Worm (Caenorhabditis elegans) whole organism, early embryonic: ENCODE results near the gene obr-1.

ENCODE experiments used
- B0310.2 ChIP-seq: sonication (generic microtip); optimal IDR thresholded peaks from 2 replicates; lab custom pipeline; 2016; ENCODE audit warnings: mild to moderate bottlenecking, missing genetic modification characterization, missing compliant biosample characterization
- F13C5.2 ChIP-seq: sonication (generic microtip); optimal IDR thresholded peaks from 2 replicates; lab custom pipeline; 2017; ENCODE audit warnings: mild to moderate bottlenecking, missing genetic modification characterization, inconsistent platforms, missing compliant biosample characterization
- aly-1 ChIP-seq: sonication (generic microtip); optimal IDR thresholded peaks from 2 replicates; lab custom pipeline; 2016; ENCODE audit warnings: missing genetic modification characterization, missing compliant biosample characterization
- ama-1 ChIP-seq: fragments of 150-350 bp; optimal IDR thresholded peaks from 2 replicates; lab custom pipeline; 2014
- ceh-13 ChIP-seq: fragments of 200-800 bp; sonication (Bioruptor generic); optimal IDR thresholded peaks from 2 replicates; lab custom pipeline; 2018; ENCODE audit warnings: mild to moderate bottlenecking, missing genetic modification characterization, missing compliant biosample characterization
- ceh-36 ChIP-seq: sonication (generic microtip); optimal IDR thresholded peaks from 2 replicates; lab custom pipeline; 2016; ENCODE audit warnings: missing genetic modification characterization, inconsistent platforms, missing compliant biosample characterization
- ets-7 ChIP-seq: sonication (generic microtip); optimal IDR thresholded peaks from 2 replicates; lab custom pipeline; 2016; ENCODE audit warnings: missing genotype, missing genetic modification characterization, missing compliant biosample characterization
- flt-1 ChIP-seq: fragments of 200-800 bp; sonication (Bioruptor generic); IDR thresholded peaks from 2 replicates; pipeline ENCODE4 v1.3.6; 2022; ENCODE audit warnings: missing genetic modification characterization, missing compliant biosample characterization
- hmbx-1 ChIP-seq: sonication (generic microtip); optimal IDR thresholded peaks from 2 replicates; lab custom pipeline; 2016; ENCODE audit warnings: mild to moderate bottlenecking, missing genetic modification characterization, missing compliant biosample characterization
- hmg-4 ChIP-seq: fragments of 200-800 bp; sonication (Bioruptor generic); optimal IDR thresholded peaks from 2 replicates; lab custom pipeline; 2018; ENCODE audit warnings: mild to moderate bottlenecking, missing genetic modification characterization, missing compliant biosample characterization
- hnd-1 ChIP-seq: sonication (generic microtip); optimal IDR thresholded peaks from 2 replicates; lab custom pipeline; 2016; ENCODE audit warnings: missing genetic modification characterization, missing compliant biosample characterization
- pes-1 ChIP-seq: fragments of 200-800 bp; sonication (Bioruptor generic); IDR thresholded peaks from 2 replicates; pipeline ENCODE4 v1.3.6; 2022; ENCODE audit warnings: missing genetic modification reagents, missing genetic modification characterization, missing compliant biosample characterization
- scrt-1 ChIP-seq: fragments of 200-800 bp; sonication (Bioruptor generic); IDR thresholded peaks from 2 replicates; pipeline ENCODE4 v1.3.6; 2022; ENCODE audit warnings: missing genetic modification characterization, missing compliant biosample characterization
- sea-1 ChIP-seq: fragments of 200-800 bp; sonication (Bioruptor generic); conservative IDR thresholded peaks from 2 replicates; pipeline ENCODE4 v1.3.6; 2022; ENCODE audit warnings: missing genetic modification characterization, missing compliant biosample characterization
- tbx-11 ChIP-seq: fragments of 200-800 bp; sonication (Bioruptor generic); IDR thresholded peaks from 2 replicates; pipeline ENCODE4 v1.3.6; 2022; ENCODE audit warnings: missing genetic modification characterization, missing compliant biosample characterization
- tbx-37 ChIP-seq: fragments of 200-800 bp; sonication (Bioruptor generic); conservative IDR thresholded peaks from 2 replicates; pipeline ENCODE4 v1.3.6; 2022; ENCODE audit warnings: missing genetic modification reagents, missing genetic modification characterization, missing compliant biosample characterization
- tra-4 ChIP-seq: sonication (generic microtip); optimal IDR thresholded peaks from 2 replicates; lab custom pipeline; 2017; ENCODE audit warnings: missing genetic modification characterization, missing compliant biosample characterization

Gene obr-1

DNA sequence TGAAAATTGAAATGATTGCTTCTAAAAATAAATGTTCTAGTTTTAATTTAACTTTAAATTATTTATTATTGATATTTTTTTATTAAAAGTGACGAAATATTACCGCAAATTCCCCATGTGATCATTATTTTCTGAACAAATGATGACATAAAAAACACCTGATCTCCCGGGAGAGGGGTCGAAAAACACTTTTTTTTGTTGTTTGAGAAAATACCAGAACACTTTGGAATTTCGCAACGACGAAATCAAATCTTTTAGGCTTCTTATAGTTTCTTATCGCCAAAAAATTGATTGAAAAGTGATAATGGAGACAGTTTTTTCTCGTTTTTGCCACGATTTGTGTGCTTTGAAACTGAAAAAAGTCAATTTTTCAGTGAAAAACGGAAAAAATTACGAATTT is 26.4 kb downstream of the obr-1 start:
- TF ChIP-seq tbx-37 (GFP tag; lab: Robert Waterston, UW) (no peak), tra-4 (no peak)

DNA sequence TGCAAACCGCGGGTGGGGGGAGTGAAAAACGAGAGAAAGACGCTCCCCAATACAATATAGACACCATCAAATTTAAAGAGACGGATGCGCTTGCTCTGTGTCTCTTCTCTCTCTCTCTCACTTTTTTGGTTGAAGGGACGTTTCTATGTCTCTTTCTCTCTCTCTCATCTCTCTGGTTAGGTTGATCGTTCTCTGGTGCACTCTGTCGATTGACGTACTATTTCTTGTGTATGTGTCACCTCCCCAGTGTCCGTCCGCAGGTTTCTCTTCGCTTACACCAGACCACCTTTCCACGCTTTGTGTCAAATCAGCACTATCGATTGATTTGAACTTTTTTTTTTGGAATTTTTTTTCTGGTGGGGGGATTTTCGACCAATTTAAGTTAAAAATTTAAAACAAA is 27.3 kb downstream of the obr-1 start:
- TF ChIP-seq F13C5.2 (tag; lab: Kevin White, UChicago) (no peak), sea-1 (GFP tag; lab: Robert Waterston, UW) (no peak), ama-1 (lab: Kevin White, UChicago) (no peak), hmbx-1 (no peak), pes-1 (GFP tag; lab: Robert Waterston, UW) (no peak), tbx-11 (GFP tag; lab: Robert Waterston, UW) (no peak), tbx-37 (GFP tag; lab: Robert Waterston, UW) (no peak), flt-1 (GFP tag; lab: Robert Waterston, UW) (no peak), aly-1 (no peak)

DNA sequence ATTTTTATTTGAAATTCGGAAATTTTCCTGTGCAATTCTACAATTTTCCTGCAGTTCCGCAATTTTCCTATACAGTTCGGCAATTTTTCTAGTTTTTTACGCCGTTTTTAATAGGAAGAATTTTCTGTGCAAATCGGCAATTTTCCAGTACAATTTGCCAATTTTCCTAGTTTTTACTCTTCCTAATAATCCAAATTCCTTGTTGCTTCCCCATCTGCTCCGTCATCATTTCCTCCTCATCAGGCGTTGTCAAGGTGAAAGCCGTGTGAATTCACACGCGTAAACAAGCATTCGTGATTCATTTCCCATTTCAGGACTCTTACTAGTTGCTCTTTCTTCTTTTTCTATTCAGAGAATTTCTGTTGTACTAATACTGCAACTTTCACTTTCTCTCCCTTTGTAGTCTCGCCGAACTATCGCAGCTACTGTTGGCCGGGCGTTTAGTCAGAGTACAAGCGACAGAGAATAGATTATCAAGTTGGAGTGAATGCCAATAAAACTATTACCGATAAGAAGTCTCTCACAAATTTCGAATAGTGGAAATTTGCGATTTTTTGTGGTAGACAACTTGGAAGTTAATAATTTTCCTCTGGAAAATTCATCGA is 29.0 kb downstream of the obr-1 start:
- TF ChIP-seq ceh-13 = no peak
- no peak for TF ChIP-seq hmg-4 (GFP tag; lab: Kevin White, UChicago)
- no peak for TF ChIP-seq sea-1 (GFP tag; lab: Robert Waterston, UW)
- no peak for TF ChIP-seq tbx-11 (GFP tag; lab: Robert Waterston, UW)
- TF ChIP-seq aly-1 = no peak
- TF ChIP-seq B0310.2 = no peak
- TF ChIP-seq pes-1 (GFP tag; lab: Robert Waterston, UW) = no peak
- no peak for TF ChIP-seq hnd-1 (tag; lab: Kevin White, UChicago)
- no peak for TF ChIP-seq ceh-36 (tag; lab: Kevin White, UChicago)
- TF ChIP-seq tra-4 = no peak
- no peak for TF ChIP-seq F13C5.2 (tag; lab: Kevin White, UChicago)
- TF ChIP-seq scrt-1 (GFP tag; lab: Robert Waterston, UW) = no peak
- TF ChIP-seq tbx-37 (GFP tag; lab: Robert Waterston, UW) = no peak
- TF ChIP-seq flt-1 (GFP tag; lab: Robert Waterston, UW) = no peak
- TF ChIP-seq hmbx-1 = no peak
- TF ChIP-seq ama-1 (lab: Kevin White, UChicago) = no peak
- no peak for TF ChIP-seq ets-7 (tag; lab: Kevin White, UChicago)

DNA sequence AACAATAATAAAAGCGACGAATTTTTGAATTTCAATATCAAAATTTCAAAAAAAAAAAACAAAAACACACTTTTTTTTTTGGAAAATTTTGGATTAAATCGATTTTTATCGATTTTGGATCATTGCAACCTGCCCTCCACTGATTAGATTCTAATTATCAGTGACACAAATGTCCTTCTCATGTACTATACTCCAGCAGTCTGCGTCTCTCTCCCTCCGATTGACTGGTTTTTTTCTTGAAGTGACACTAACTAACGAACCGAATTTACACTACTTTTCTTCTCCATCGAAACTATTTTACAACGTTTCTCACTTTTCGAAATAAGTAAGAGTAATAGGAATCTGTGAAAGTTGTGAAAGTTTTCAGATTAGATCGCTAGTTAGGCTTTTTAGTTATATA is 29.9 kb downstream of the obr-1 start:
- TF ChIP-seq F13C5.2 (tag; lab: Kevin White, UChicago) = no peak

DNA sequence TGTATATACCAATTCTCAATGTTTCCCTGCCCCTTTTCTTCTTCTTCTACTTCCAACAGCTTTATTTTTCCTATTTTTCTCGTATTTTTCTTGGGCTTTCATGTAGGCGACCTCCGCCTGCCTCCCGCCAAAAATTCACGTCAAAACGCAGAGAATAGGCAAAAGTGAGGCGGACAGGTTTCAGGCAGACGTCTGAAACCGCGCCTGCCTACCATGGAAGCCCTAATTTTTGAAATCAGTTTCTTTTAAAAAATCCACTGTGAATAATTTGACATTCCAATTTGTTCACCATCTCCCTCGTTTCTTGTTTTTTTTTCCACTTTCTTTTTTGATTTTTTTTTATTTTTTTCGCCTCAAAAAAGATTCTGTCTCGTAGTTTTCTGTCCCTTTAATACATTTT is 31.9 kb downstream of the obr-1 start:
- no peak for TF ChIP-seq tbx-11 (GFP tag; lab: Robert Waterston, UW)
- no peak for TF ChIP-seq ama-1 (lab: Kevin White, UChicago)
- TF ChIP-seq F13C5.2 (tag; lab: Kevin White, UChicago) = no peak
- no peak for TF ChIP-seq hmbx-1
- TF ChIP-seq pes-1 (GFP tag; lab: Robert Waterston, UW) = no peak
- TF ChIP-seq ceh-13 = no peak
- no peak for TF ChIP-seq hnd-1 (tag; lab: Kevin White, UChicago)
- TF ChIP-seq aly-1 = no peak
- TF ChIP-seq ceh-36 (tag; lab: Kevin White, UChicago) = no peak
- no peak for TF ChIP-seq ets-7 (tag; lab: Kevin White, UChicago)
- TF ChIP-seq hmg-4 (GFP tag; lab: Kevin White, UChicago) = no peak

DNA sequence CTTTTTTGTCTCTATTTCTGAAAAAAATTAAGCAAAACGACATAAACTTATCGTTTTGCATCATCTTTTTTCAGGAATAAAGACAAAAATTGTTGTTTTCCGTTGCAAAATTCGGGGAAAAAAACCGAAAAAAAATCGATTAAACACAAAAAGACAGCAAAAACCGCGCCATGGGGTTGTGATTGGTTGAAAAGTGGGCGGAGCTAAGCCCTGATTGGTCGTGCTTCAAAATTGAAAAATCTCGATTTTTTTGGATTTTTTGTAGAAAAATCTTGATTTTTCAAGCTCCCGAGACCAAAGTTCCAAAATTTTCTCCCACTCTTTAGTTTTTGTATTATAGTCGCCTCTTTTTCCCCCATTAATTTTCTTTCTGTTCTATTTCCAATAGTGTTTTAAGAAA is 32.4 kb downstream of the obr-1 start:
- TF ChIP-seq B0310.2 = no peak
- no peak for TF ChIP-seq pes-1 (GFP tag; lab: Robert Waterston, UW)
- TF ChIP-seq hmg-4 (GFP tag; lab: Kevin White, UChicago) = no peak
- no peak for TF ChIP-seq F13C5.2 (tag; lab: Kevin White, UChicago)
- TF ChIP-seq tbx-11 (GFP tag; lab: Robert Waterston, UW) = no peak
- no peak for TF ChIP-seq ets-7 (tag; lab: Kevin White, UChicago)
- no peak for TF ChIP-seq aly-1
- no peak for TF ChIP-seq ama-1 (lab: Kevin White, UChicago)
- no peak for TF ChIP-seq hmbx-1
- TF ChIP-seq sea-1 (GFP tag; lab: Robert Waterston, UW) = no peak
- no peak for TF ChIP-seq tra-4
- no peak for TF ChIP-seq tbx-37 (GFP tag; lab: Robert Waterston, UW)

DNA sequence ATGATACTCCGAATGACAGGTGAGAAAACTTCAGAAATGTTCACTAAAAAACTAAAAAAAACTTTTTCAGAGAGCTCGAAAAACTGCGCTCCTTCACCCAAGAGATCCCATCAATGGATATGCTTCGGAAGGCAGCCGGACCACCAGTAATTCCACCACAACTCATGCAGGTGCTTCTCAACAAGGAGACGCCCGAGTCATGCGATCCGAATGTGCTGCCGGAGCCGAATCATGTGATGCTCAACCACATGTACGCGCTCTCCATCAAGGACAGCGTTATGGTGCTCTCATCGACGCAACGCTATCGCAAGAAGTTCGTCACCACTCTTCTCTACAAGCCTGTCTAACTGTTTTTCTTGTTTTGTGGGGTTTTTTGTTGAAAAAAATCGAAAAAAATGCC is 33.0 kb downstream of the obr-1 start:
- TF ChIP-seq tbx-37 (GFP tag; lab: Robert Waterston, UW) (no peak), tra-4 (no peak), sea-1 (GFP tag; lab: Robert Waterston, UW) (no peak), hmbx-1 (no peak), ceh-36 (tag; lab: Kevin White, UChicago) (no peak), ets-7 (tag; lab: Kevin White, UChicago) (no peak), tbx-11 (GFP tag; lab: Robert Waterston, UW) (no peak), ceh-13 (no peak), B0310.2 (no peak), hmg-4 (GFP tag; lab: Kevin White, UChicago) (no peak), scrt-1 (GFP tag; lab: Robert Waterston, UW) (no peak), hnd-1 (tag; lab: Kevin White, UChicago) (no peak), aly-1 (no peak), F13C5.2 (tag; lab: Kevin White, UChicago) (no peak), ama-1 (lab: Kevin White, UChicago) (no peak), flt-1 (GFP tag; lab: Robert Waterston, UW) (no peak), pes-1 (GFP tag; lab: Robert Waterston, UW) (no peak)

DNA sequence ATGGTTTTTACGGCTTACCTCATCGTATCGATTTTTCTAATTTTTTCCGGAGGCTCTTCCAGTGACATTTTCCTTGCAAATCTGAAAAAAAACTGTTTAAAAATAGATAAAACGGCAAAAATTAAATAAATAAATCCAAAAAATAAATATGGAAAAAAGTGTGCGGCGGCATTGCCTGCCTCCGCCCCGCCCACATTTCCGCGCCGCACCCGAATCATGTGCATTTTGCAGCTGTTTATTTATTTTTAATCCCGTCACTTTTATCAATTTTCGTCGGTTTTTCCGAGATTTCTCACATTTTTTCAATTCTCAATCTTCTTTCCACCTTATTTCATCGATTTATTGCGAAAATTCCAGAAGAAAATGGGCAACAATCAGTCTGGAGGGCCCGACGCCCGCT is 33.9 kb downstream of the obr-1 start, which contains the start of the genes Y47D3A.14 and aakb-2:
TSS of gene Y47D3A.14 (minus strand) at position 81 of the 400 bp plus-strand sequence.
TSS of gene aakb-2 (plus strand) at position 356 of the 400 bp plus-strand sequence.
- no peak for TF ChIP-seq tbx-37 (GFP tag; lab: Robert Waterston, UW)
- TF ChIP-seq ama-1 (lab: Kevin White, UChicago) = no peak
- TF ChIP-seq scrt-1 (GFP tag; lab: Robert Waterston, UW) = no peak
- no peak for TF ChIP-seq tra-4
- TF ChIP-seq hmbx-1 = no peak
- TF ChIP-seq ceh-13 = peak; percentile 2
- peak; percentile 75 for TF ChIP-seq pes-1 (GFP tag; lab: Robert Waterston, UW)
- peak; percentile 88 for TF ChIP-seq F13C5.2 (tag; lab: Kevin White, UChicago)
- no peak for TF ChIP-seq ets-7 (tag; lab: Kevin White, UChicago)
- TF ChIP-seq B0310.2 = no peak
- TF ChIP-seq flt-1 (GFP tag; lab: Robert Waterston, UW) = peak; percentile 53
- peak; percentile 61; the same call in 1 of the 2 replicates for TF ChIP-seq sea-1 (GFP tag; lab: Robert Waterston, UW)
- no peak for TF ChIP-seq tbx-11 (GFP tag; lab: Robert Waterston, UW)
- peak; percentile 36 for TF ChIP-seq ceh-36 (tag; lab: Kevin White, UChicago)
- no peak for TF ChIP-seq aly-1
- no peak for TF ChIP-seq hmg-4 (GFP tag; lab: Kevin White, UChicago)
- peak; percentile 23 for TF ChIP-seq hnd-1 (tag; lab: Kevin White, UChicago)
